2 fruit fly cellular contexts compared by ENCODE assay signal in the genomic region with DNA sequence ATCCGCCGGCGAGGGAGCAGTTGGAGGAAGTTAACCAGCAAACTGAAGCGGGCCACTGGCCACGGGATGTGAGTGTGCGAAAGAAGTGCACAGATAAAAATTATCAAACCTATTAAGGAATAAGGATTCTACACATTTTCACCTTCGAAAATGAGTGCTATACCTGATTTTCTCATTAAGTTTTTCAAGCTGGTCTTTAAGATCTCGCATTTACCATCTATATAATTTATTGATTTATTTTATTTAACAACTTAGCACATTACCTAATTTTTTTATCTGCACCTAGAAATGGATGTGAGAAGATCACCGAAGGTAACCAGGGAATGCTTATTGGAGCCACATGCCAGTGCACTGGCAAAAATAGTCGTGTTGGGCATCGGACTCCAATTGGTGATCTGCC.
TF ChIP-seq lines count a peak whose summit lies in the region.

No protein-coding gene starts in this region.

TF ChIP-seq in whole organism, prepupa, 60 proteins besides CTCF, POLR2A, EP300 and RAD21 (continues in another document):
- TF ChIP-seq CG10631 (GFP tag; optimal IDR thresholded peaks at IDR 0.05; lab: Kevin White, UChicago) (peak; percentile 48), OdsH (GFP tag; optimal IDR thresholded peaks at IDR 0.05; lab: Kevin White, UChicago) (peak; percentile 22), CG9139 (GFP tag; optimal IDR thresholded peaks at IDR 0.05; lab: Kevin White, UChicago) (no peak), Hr38 (GFP tag; optimal IDR thresholded peaks at IDR 0.05; lab: Kevin White, UChicago) (no peak), net (GFP tag; optimal IDR thresholded peaks at IDR 0.05; lab: Kevin White, UChicago) (no peak), CG8632 (GFP tag; optimal IDR thresholded peaks at IDR 0.05; lab: Kevin White, UChicago) (no peak), CG7368 (GFP tag; optimal IDR thresholded peaks at IDR 0.05; lab: Kevin White, UChicago) (no peak), Sox102F (GFP tag; optimal IDR thresholded peaks at IDR 0.05; lab: Kevin White, UChicago) (no peak), ss (GFP tag; optimal IDR thresholded peaks at IDR 0.05; lab: Kevin White, UChicago) (peak in 1 of 2 experiments; percentile 14), fd59A (GFP tag; optimal IDR thresholded peaks at IDR 0.05; lab: Kevin White, UChicago) (peak; percentile 33), Met (GFP tag; optimal IDR thresholded peaks at IDR 0.05; lab: Kevin White, UChicago) (no peak), Lpt (GFP tag; optimal IDR thresholded peaks at IDR 0.05; lab: Kevin White, UChicago) (no peak), CG15336 (GFP tag; IDR thresholded peaks at IDR 0.05; lab: Robert Waterston, UW) (no peak), CG11294 (GFP tag; IDR thresholded peaks at IDR 0.05; lab: Robert Waterston, UW) (no peak), CG6276 (GFP tag; optimal IDR thresholded peaks at IDR 0.05; lab: Kevin White, UChicago) (no peak), Gug (GFP tag; IDR thresholded peaks at IDR 0.05; lab: Robert Waterston, UW) (no peak), Ets21C (GFP tag; optimal IDR thresholded peaks at IDR 0.05; lab: Kevin White, UChicago) (no peak), acj6 (GFP tag; optimal IDR thresholded peaks at IDR 0.05; lab: Kevin White, UChicago) (peak; percentile 4), Eip93F (GFP tag; optimal IDR thresholded peaks at IDR 0.05; lab: Kevin White, UChicago) (no peak), dsx (GFP tag; optimal IDR thresholded peaks at IDR 0.05; lab: Kevin White, UChicago; ENCODE audit: poor library complexity, severe bottlenecking) (peak; percentile 41), esn (GFP tag; optimal IDR thresholded peaks at IDR 0.05; lab: Kevin White, UChicago) (no peak), fd85E (GFP tag; optimal IDR thresholded peaks at IDR 0.05; lab: Kevin White, UChicago) (no peak), CG4318 (GFP tag; optimal IDR thresholded peaks at IDR 0.05; lab: Kevin White, UChicago) (no peak), Blimp-1 (GFP tag; optimal IDR thresholded peaks at IDR 0.05; lab: Kevin White, UChicago) (no peak), fkh (GFP tag; optimal IDR thresholded peaks at IDR 0.05; lab: Kevin White, UChicago) (no peak), topi (GFP tag; optimal IDR thresholded peaks at IDR 0.05; lab: Kevin White, UChicago) (no peak), CG6163 (GFP tag; IDR thresholded peaks at IDR 0.05; lab: Robert Waterston, UW) (0 out of 3 replicates have a peak, but pooled peaks have one; percentile 37), CG3919 (GFP tag; optimal IDR thresholded peaks at IDR 0.05; lab: Kevin White, UChicago) (peak; percentile 37), CG3032 (tag; optimal IDR thresholded peaks at IDR 0.05; lab: Kevin White, UChicago) (peak; percentile 37), Eip75B (GFP tag; optimal IDR thresholded peaks at IDR 0.05; lab: Kevin White, UChicago) (no peak), CG1621 (tag; optimal IDR thresholded peaks at IDR 0.05; lab: Kevin White, UChicago) (no peak), pdm3 (GFP tag; optimal IDR thresholded peaks at IDR 0.05; lab: Kevin White, UChicago) (peak; percentile 2), Sox15 (GFP tag; optimal IDR thresholded peaks at IDR 0.05; lab: Kevin White, UChicago) (no peak), Ets96B (tag; optimal IDR thresholded peaks at IDR 0.05; lab: Kevin White, UChicago) (peak; percentile 63), svp (GFP tag; lab: Kevin White, UChicago) (peak; percentile 48), CG32006 (GFP tag; optimal IDR thresholded peaks at IDR 0.05; lab: Kevin White, UChicago) (no peak), CG6854 (GFP tag; optimal IDR thresholded peaks at IDR 0.05; lab: Kevin White, UChicago) (no peak), CG31627 (GFP tag; optimal IDR thresholded peaks at IDR 0.05; lab: Kevin White, UChicago) (no peak), Smox (GFP tag; optimal IDR thresholded peaks at IDR 0.05; lab: Kevin White, UChicago) (no peak), Eip78C (GFP tag; lab: Kevin White, UChicago) (peak; percentile 84), lz (GFP tag; optimal IDR thresholded peaks at IDR 0.05; lab: Kevin White, UChicago) (no peak), CG16779 (tag; optimal IDR thresholded peaks at IDR 0.05; lab: Kevin White, UChicago) (no peak), CG8119 (GFP tag; IDR thresholded peaks at IDR 0.05; lab: Robert Waterston, UW) (0 out of 3 replicates have a peak, but pooled peaks have one; percentile 18), CG34406 (GFP tag; optimal IDR thresholded peaks at IDR 0.05; lab: Kevin White, UChicago) (peak; percentile 3), cyc (GFP tag; optimal IDR thresholded peaks at IDR 0.05; lab: Kevin White, UChicago) (no peak)

TF ChIP-seq in whole organism, pupa, 21 proteins besides CTCF, POLR2A, EP300 and RAD21:
- TF ChIP-seq CG8159 (tag; optimal IDR thresholded peaks at IDR 0.05; lab: Kevin White, UChicago), result peak; percentile 66
- TF ChIP-seq CG12605 (GFP tag; IDR thresholded peaks at IDR 0.05; lab: Robert Waterston, UW), result no peak
- TF ChIP-seq D1 (tag; optimal IDR thresholded peaks at IDR 0.05; lab: Kevin White, UChicago), result no peak
- TF ChIP-seq Ets98B (GFP tag; IDR thresholded peaks at IDR 0.05; lab: Robert Waterston, UW), result no peak
- TF ChIP-seq CG34367 (tag; optimal IDR thresholded peaks at IDR 0.05; lab: Kevin White, UChicago), result no peak
- TF ChIP-seq CG13204 (GFP tag; optimal IDR thresholded peaks at IDR 0.05; lab: Kevin White, UChicago), result no peak
- TF ChIP-seq CG8301 (tag; optimal IDR thresholded peaks at IDR 0.05; lab: Kevin White, UChicago), result no peak
- TF ChIP-seq Snoo (tag; optimal IDR thresholded peaks at IDR 0.05; lab: Kevin White, UChicago), result no peak
- TF ChIP-seq CG9948 (tag; optimal IDR thresholded peaks at IDR 0.05; lab: Kevin White, UChicago), result peak; percentile 54
- TF ChIP-seq CG17806 (tag; optimal IDR thresholded peaks at IDR 0.05; lab: Kevin White, UChicago), result peak; percentile 58
- TF ChIP-seq CG32121 (GFP tag; IDR thresholded peaks at IDR 0.05; lab: Robert Waterston, UW), result no peak
- no peak for TF ChIP-seq EcR (GFP tag; optimal IDR thresholded peaks at IDR 0.05; lab: Kevin White, UChicago)
- TF ChIP-seq fd96Ca (GFP tag; IDR thresholded peaks at IDR 0.05; lab: Robert Waterston, UW), result no peak
- no peak for TF ChIP-seq CG4496 (GFP tag; IDR thresholded peaks at IDR 0.05; lab: Robert Waterston, UW)
- no peak for TF ChIP-seq gl (tag; optimal IDR thresholded peaks at IDR 0.05; lab: Kevin White, UChicago)
- TF ChIP-seq CG10348 (GFP tag; IDR thresholded peaks at IDR 0.05; lab: Robert Waterston, UW), result no peak
- TF ChIP-seq CG14655 (GFP tag; optimal IDR thresholded peaks at IDR 0.05; lab: Kevin White, UChicago), result peak; percentile 12
- peak; percentile 8 for TF ChIP-seq Pif1B (GFP tag; optimal IDR thresholded peaks at IDR 0.05; lab: Kevin White, UChicago)
- TF ChIP-seq rn (GFP tag; IDR thresholded peaks at IDR 0.05; lab: Robert Waterston, UW), result no peak
- TF ChIP-seq CG15710 (tag; optimal IDR thresholded peaks at IDR 0.05; lab: Kevin White, UChicago), result peak; percentile 36
